Worm (Caenorhabditis elegans): ENCODE results near the gene Y55D9A.2.

ce11 chrIV:12616943-12617689 is 11.9 kb upstream of the Y55D9A.2 start:
- no peak for TF ChIP-seq B0310.2 (tag; optimal IDR thresholded peaks at IDR 0.05)
- TF ChIP-seq flt-1 (GFP tag; IDR thresholded peaks at IDR 0.05), result no peak

Measured in whole organism, early embryonic.